Fruit fly (Drosophila melanogaster) whole organism, pupa: ENCODE results near the gene grp.

Experiments
- CG10348 ChIP-seq: fragments of 200-800 bp; sonication (Bioruptor generic); IDR thresholded peaks from 2 replicates; pipeline ENCODE4 v1.3.6; 2022; ENCODE audit warnings: missing biosample characterization, missing genetic modification characterization
- CG12605 ChIP-seq: fragments of 200-800 bp; sonication (Bioruptor generic); IDR thresholded peaks from 2 replicates; pipeline ENCODE4 v1.3.6; 2022; ENCODE audit warnings: missing biosample characterization, missing genetic modification characterization
- CG13204 ChIP-seq: fragments of 200-800 bp; sonication (Bioruptor generic); optimal IDR thresholded peaks from 2 replicates; lab custom pipeline; 2018; ENCODE audit warnings: missing biosample characterization, mild to moderate bottlenecking, missing genetic modification characterization, moderate library complexity
- CG14655 ChIP-seq: fragments of 200-800 bp; sonication (Bioruptor generic); optimal IDR thresholded peaks from 3 replicates; lab custom pipeline; 2017; ENCODE audit warnings: mild to moderate bottlenecking, missing biosample characterization, missing genetic modification reagents, missing genetic modification characterization
- CG15710 ChIP-seq: fragments of 200-800 bp; sonication (Bioruptor generic); optimal IDR thresholded peaks from 2 replicates; lab custom pipeline; 2018; ENCODE audit warnings: missing biosample characterization, mild to moderate bottlenecking, missing genetic modification characterization, moderate library complexity
- CG17806 ChIP-seq: fragments of 200-800 bp; sonication (Bioruptor generic); optimal IDR thresholded peaks from 2 replicates; lab custom pipeline; 2018; ENCODE audit warnings: missing biosample characterization, mild to moderate bottlenecking, missing genetic modification characterization, moderate library complexity
- CG32121 ChIP-seq: fragments of 200-800 bp; sonication (Bioruptor generic); IDR thresholded peaks from 2 replicates; pipeline ENCODE4 v1.3.6; 2022; ENCODE audit warnings: missing biosample characterization, missing genetic modification characterization
- CG34367 ChIP-seq: fragments of 200-800 bp; sonication (Bioruptor generic); optimal IDR thresholded peaks from 2 replicates; lab custom pipeline; 2018; ENCODE audit warnings: missing biosample characterization, mild to moderate bottlenecking, missing genetic modification characterization
- CG4496 ChIP-seq: fragments of 200-800 bp; sonication (Bioruptor generic); IDR thresholded peaks from 3 replicates; pipeline ENCODE4 v1.3.6; 2022; ENCODE audit warnings: missing biosample characterization, missing genetic modification characterization
- CG8159 ChIP-seq: fragments of 200-800 bp; sonication (Bioruptor generic); optimal IDR thresholded peaks from 3 replicates; lab custom pipeline; 2018; ENCODE audit warnings: missing biosample characterization, mild to moderate bottlenecking, missing genetic modification characterization, moderate library complexity
- CG8301 ChIP-seq: fragments of 200-800 bp; sonication (Bioruptor generic); optimal IDR thresholded peaks from 2 replicates; lab custom pipeline; 2018; ENCODE audit warnings: missing biosample characterization, mild to moderate bottlenecking, missing genetic modification characterization
- CG9948 ChIP-seq: fragments of 200-800 bp; sonication (Bioruptor generic); optimal IDR thresholded peaks from 2 replicates; lab custom pipeline; 2018; ENCODE audit warnings: missing biosample characterization, mild to moderate bottlenecking, missing genetic modification characterization, moderate library complexity
- D1 ChIP-seq: fragments of 200-800 bp; sonication (Bioruptor generic); optimal IDR thresholded peaks from 2 replicates; lab custom pipeline; 2018; ENCODE audit warnings: missing biosample characterization, mild to moderate bottlenecking, missing genetic modification characterization, moderate library complexity
- EcR ChIP-seq: fragments of 200-800 bp; sonication (Bioruptor generic); optimal IDR thresholded peaks from 3 replicates; lab custom pipeline; 2019; ENCODE audit warnings: missing biosample characterization, missing genetic modification characterization, mild to moderate bottlenecking, moderate library complexity, missing genetic modification reagents
- Ets98B ChIP-seq: fragments of 200-800 bp; sonication (Bioruptor generic); IDR thresholded peaks from 2 replicates; pipeline ENCODE4 v1.3.6; 2022; ENCODE audit warnings: missing biosample characterization, missing genetic modification characterization
- Pif1A ChIP-seq: fragments of 200-800 bp; sonication (Bioruptor generic); optimal IDR thresholded peaks from 3 replicates; lab custom pipeline; 2016; ENCODE audit warnings: missing biosample characterization, missing genetic modification characterization
- Pif1B ChIP-seq: fragments of 200-800 bp; sonication (Bioruptor generic); optimal IDR thresholded peaks from 3 replicates; lab custom pipeline; 2016; ENCODE audit warnings: missing biosample characterization, missing genetic modification characterization
- Snoo ChIP-seq: fragments of 200-800 bp; sonication (Bioruptor generic); optimal IDR thresholded peaks from 3 replicates; lab custom pipeline; 2017; ENCODE audit warnings: missing biosample characterization, mild to moderate bottlenecking, missing genetic modification characterization, inconsistent platforms
- fd96Ca ChIP-seq: fragments of 200-800 bp; sonication (Bioruptor generic); IDR thresholded peaks from 3 replicates; pipeline ENCODE4 v1.3.6; 2022; ENCODE audit warnings: missing biosample characterization, missing genetic modification characterization
- gl ChIP-seq: fragments of 200-800 bp; sonication (Bioruptor generic); optimal IDR thresholded peaks from 2 replicates; lab custom pipeline; 2018; ENCODE audit warnings: missing biosample characterization, mild to moderate bottlenecking, missing genetic modification characterization
- rn ChIP-seq: fragments of 200-800 bp; sonication (Bioruptor generic); IDR thresholded peaks from 2 replicates; pipeline ENCODE4 v1.3.6; 2022; ENCODE audit warnings: missing biosample characterization, missing genetic modification characterization

Gene grp

dm6 chr2L:16719643-16720515 is 40.0 kb downstream of the grp start, which contains the start of gene Cyt-c-p:
Cyt-c-p (plus strand) TSS chr2L:16719932.
- TF ChIP-seq CG10348 (GFP tag; lab: Robert Waterston, UW): no peak
- TF ChIP-seq CG4496 (GFP tag; lab: Robert Waterston, UW): no peak
- TF ChIP-seq Pif1B (GFP tag; lab: Kevin White, UChicago): no peak
- no peak for TF ChIP-seq gl (tag; lab: Kevin White, UChicago)
- TF ChIP-seq Snoo: no peak
- no peak for TF ChIP-seq CG34367 (tag; lab: Kevin White, UChicago)
- no peak for TF ChIP-seq CG12605
- TF ChIP-seq CG8159 (tag; lab: Kevin White, UChicago): no peak
- TF ChIP-seq CG13204 (GFP tag; lab: Kevin White, UChicago): no peak
- no peak for TF ChIP-seq Ets98B (GFP tag; lab: Robert Waterston, UW)
- TF ChIP-seq CG9948 (tag; lab: Kevin White, UChicago): no peak

DNA sequence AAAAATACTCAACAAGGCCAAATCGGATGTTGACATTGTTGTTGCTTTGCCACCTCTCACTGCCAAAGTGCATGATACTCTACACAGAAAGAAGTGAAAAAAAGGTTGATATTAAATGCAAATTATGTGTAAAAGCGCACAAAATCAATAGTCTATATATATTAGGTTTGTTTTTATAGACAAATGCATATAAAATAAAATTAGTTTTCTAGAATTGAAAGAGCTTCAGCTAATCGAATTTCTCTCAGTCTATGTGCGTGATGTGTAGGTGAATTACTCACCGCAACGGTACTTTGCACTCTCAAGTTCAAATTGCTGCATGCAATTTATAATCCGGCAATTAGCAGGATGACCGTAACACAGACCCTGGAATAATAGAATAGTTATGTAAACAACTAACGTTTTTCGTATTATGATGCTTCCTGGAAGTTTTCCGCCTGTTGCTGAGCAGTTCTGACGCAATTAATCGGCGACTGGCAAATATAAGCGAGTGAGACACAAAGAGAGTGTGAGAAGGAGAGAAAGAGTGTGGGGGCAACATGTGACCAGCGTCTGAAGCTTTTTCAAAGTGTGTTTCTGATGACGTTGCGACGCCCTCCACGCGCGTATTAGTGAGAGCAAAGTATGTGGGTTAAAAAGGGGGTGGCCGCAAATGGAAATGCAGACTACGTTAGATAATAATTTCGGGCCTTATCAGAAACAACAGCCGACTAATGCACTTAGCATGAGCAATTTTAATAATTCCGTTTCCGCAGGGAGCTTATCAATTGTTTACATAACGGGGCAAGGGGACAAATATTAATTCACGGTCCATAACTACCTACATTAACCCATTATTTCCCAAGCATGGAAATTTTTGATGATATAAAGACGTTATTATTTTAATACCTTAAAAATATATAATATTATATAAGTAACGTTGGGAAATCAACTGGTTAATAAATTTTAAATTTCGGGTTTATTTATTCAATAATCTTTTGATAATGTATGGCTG is 41.1 kb downstream of the grp start:
- peak; percentile 89 for TF ChIP-seq CG34367 (tag; lab: Kevin White, UChicago)
- TF ChIP-seq CG17806 (tag; lab: Kevin White, UChicago): peak; percentile 96
- peak; percentile 90 for TF ChIP-seq CG15710 (tag; lab: Kevin White, UChicago)
- peak; percentile 96 for TF ChIP-seq CG8159 (tag; lab: Kevin White, UChicago)
- TF ChIP-seq Pif1A (GFP tag; lab: Kevin White, UChicago): peak; percentile 96
- peak; percentile 93 for TF ChIP-seq CG8301 (tag; lab: Kevin White, UChicago)
- TF ChIP-seq Snoo: peak; percentile 87
- peak; percentile 83 for TF ChIP-seq gl (tag; lab: Kevin White, UChicago)
- TF ChIP-seq D1 (tag; lab: Kevin White, UChicago): peak; percentile 69
- peak; percentile 79 for TF ChIP-seq CG10348 (GFP tag; lab: Robert Waterston, UW)
- TF ChIP-seq Ets98B (GFP tag; lab: Robert Waterston, UW): peak; percentile 96
- peak; percentile 97 for TF ChIP-seq CG32121
- peak; percentile 98 for TF ChIP-seq CG4496 (GFP tag; lab: Robert Waterston, UW)
- TF ChIP-seq Pif1B (GFP tag; lab: Kevin White, UChicago): peak; percentile 93
- peak; percentile 84 for TF ChIP-seq EcR (GFP tag; lab: Kevin White, UChicago)
- peak; percentile 94 for TF ChIP-seq CG14655 (GFP tag; lab: Kevin White, UChicago)
- TF ChIP-seq rn (GFP tag; lab: Robert Waterston, UW): peak; percentile 94
- TF ChIP-seq CG12605: peak; percentile 92
- TF ChIP-seq CG9948 (tag; lab: Kevin White, UChicago): peak; percentile 94
- peak; percentile 84 for TF ChIP-seq fd96Ca (GFP tag; lab: Robert Waterston, UW)
- TF ChIP-seq CG13204 (GFP tag; lab: Kevin White, UChicago): no peak

dm6 chr2L:16722596-16722995 is 42.7 kb downstream of the grp start:
- TF ChIP-seq CG10348 (GFP tag; lab: Robert Waterston, UW) (no peak), gl (tag; lab: Kevin White, UChicago) (no peak), CG8301 (tag; lab: Kevin White, UChicago) (no peak), CG15710 (tag; lab: Kevin White, UChicago) (no peak), Pif1B (GFP tag; lab: Kevin White, UChicago) (no peak), Snoo (no peak), D1 (tag; lab: Kevin White, UChicago) (no peak), CG17806 (tag; lab: Kevin White, UChicago) (no peak), CG4496 (GFP tag; lab: Robert Waterston, UW) (no peak), CG32121 (no peak), CG13204 (GFP tag; lab: Kevin White, UChicago) (no peak), CG14655 (GFP tag; lab: Kevin White, UChicago) (no peak), CG34367 (tag; lab: Kevin White, UChicago) (no peak)
- TF ChIP-seq, all 21 proteins: peak for 0

DNA sequence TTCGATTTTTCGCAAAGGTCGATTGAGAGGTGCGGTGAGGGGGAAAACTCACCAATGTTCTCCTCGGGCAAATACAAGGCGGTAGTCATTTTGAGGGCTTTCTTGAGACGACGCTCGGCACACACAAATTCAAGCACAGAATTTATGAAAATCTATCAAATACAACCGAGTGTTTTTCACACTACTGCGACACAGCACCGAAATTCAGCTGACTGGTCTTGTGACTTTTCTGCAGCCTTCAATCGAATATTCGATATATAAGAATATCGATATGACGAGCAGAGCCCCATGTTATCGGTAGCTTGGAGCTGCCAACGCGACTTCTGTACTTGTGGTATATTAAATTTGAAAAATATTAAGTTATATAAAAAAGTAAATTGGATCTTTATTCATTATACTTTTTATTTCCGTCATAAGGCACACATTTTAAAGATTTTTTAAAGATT is 47.7 kb downstream of the grp start, which contains the start of gene VhaSFD:
Gene VhaSFD (minus strand): TSS at position 249 of the 446 bp plus-strand sequence.
- TF ChIP-seq Snoo (peak; percentile 26), gl (tag; lab: Kevin White, UChicago) (peak; percentile 6), CG4496 (GFP tag; lab: Robert Waterston, UW) (0 out of 3 replicates have a peak, but pooled peaks have one; percentile 33), CG32121 (0 out of 2 replicates have a peak, but pooled peaks have one; percentile 38), CG8301 (tag; lab: Kevin White, UChicago) (no peak), Pif1A (GFP tag; lab: Kevin White, UChicago) (no peak)

- TF ChIP-seq fd96Ca (GFP tag; lab: Robert Waterston, UW): no peak
- TF ChIP-seq CG9948 (tag; lab: Kevin White, UChicago): no peak
- no peak for TF ChIP-seq CG8301 (tag; lab: Kevin White, UChicago)
- TF ChIP-seq CG12605: no peak
- TF ChIP-seq CG17806 (tag; lab: Kevin White, UChicago): no peak
- TF ChIP-seq Ets98B (GFP tag; lab: Robert Waterston, UW): no peak
- TF ChIP-seq Snoo: no peak
Measured at dm6 chr2L:16729556-16729955, 49.7 kb downstream of the grp start, which contains the start of gene Tsen2. Tsen2 (plus strand) TSS chr2L:16729777.
